Worm (Caenorhabditis elegans) whole organism, L4 larva: ENCODE results near the gene W09D10.5.
A peak's percentile ranks its signal among the peaks of the same experiment; 100 is the strongest.

Experiments used
- T20F7.1 ChIP-seq: fragments of 200-800 bp; sonication (Bioruptor generic); optimal IDR thresholded peaks from 2 replicates; lab custom pipeline; 2018; ENCODE audit warnings: mild to moderate bottlenecking, missing genetic modification characterization, missing compliant biosample characterization
- Y5F2A.4 ChIP-seq: fragments of 200-800 bp; sonication (Bioruptor generic); optimal IDR thresholded peaks from 2 replicates; lab custom pipeline; 2018; ENCODE audit warnings: mild to moderate bottlenecking, missing genetic modification characterization, missing compliant biosample characterization
- aha-1 ChIP-seq: fragments of 150-350 bp; peaks from one replicate; lab custom pipeline; 2014; ENCODE audit warnings: missing biosample characterization, missing genetic modification characterization
- attf-4 ChIP-seq: sonication (generic microtip); optimal IDR thresholded peaks from 3 replicates; lab custom pipeline; 2017; ENCODE audit warnings: missing biosample characterization, missing genetic modification characterization
- ceh-44 ChIP-seq: fragments of 200-800 bp; sonication (Bioruptor generic); IDR thresholded peaks from 2 replicates; pipeline ENCODE4 v1.3.6; 2022; ENCODE audit warnings: missing genetic modification reagents, missing genetic modification characterization, missing compliant biosample characterization
- ceh-82 ChIP-seq: sonication (generic microtip); optimal IDR thresholded peaks from 2 replicates; lab custom pipeline; 2017; ENCODE audit warnings: missing biosample characterization, missing genetic modification characterization
- ces-1 ChIP-seq: fragments of 150-350 bp; sonication (generic microtip); optimal IDR thresholded peaks from 4 replicates; lab custom pipeline; 2014; ENCODE audit warnings: missing biosample characterization, missing genetic modification reagents, missing genetic modification characterization
- ctbp-1 ChIP-seq: fragments of 200-800 bp; sonication (Bioruptor generic); IDR thresholded peaks from 2 replicates; pipeline ENCODE4 v1.3.6; 2022; ENCODE audit warnings: missing genetic modification reagents, missing genetic modification characterization, missing compliant biosample characterization
- dmd-9 ChIP-seq: fragments of 200-800 bp; sonication (Bioruptor generic); IDR thresholded peaks from 2 replicates; pipeline ENCODE4 v1.3.6; 2022; ENCODE audit warnings: missing genetic modification reagents, missing genetic modification characterization, missing compliant biosample characterization
- dpl-1 ChIP-seq: fragments of 150-350 bp; optimal IDR thresholded peaks from 2 replicates; lab custom pipeline; 2014; ENCODE audit warnings: missing biosample characterization, missing genetic modification reagents, missing genetic modification characterization
- egl-43 ChIP-seq: fragments of 200-800 bp; sonication (Bioruptor generic); IDR thresholded peaks from 2 replicates; pipeline ENCODE4 v1.3.6; 2022; ENCODE audit warnings: missing genetic modification reagents, missing genetic modification characterization, missing compliant biosample characterization
- fkh-10 ChIP-seq: fragments of 150-350 bp; optimal IDR thresholded peaks from 2 replicates; lab custom pipeline; 2014; ENCODE audit warnings: missing biosample characterization, missing genetic modification reagents, missing genetic modification characterization
- fos-1 ChIP-seq: fragments of 150-350 bp; optimal IDR thresholded peaks from 2 replicates; lab custom pipeline; 2014; ENCODE audit warnings: missing biosample characterization, missing genetic modification characterization
- hlh-30 ChIP-seq: sonication (generic microtip); optimal IDR thresholded peaks from 2 replicates; lab custom pipeline; 2017; ENCODE audit warnings: antibody characterized with exemption, mild to moderate bottlenecking, missing genetic modification characterization, missing compliant biosample characterization; ENCODE audit not compliant: insufficient read depth
- hmg-1.1 ChIP-seq: fragments of 200-800 bp; sonication (Bioruptor generic); IDR thresholded peaks from 2 replicates; pipeline ENCODE4 v1.3.6; 2022; ENCODE audit warnings: missing genetic modification reagents, missing genetic modification characterization, missing compliant biosample characterization
- lin-1 ChIP-seq: fragments of 200-800 bp; sonication (Bioruptor generic); IDR thresholded peaks from 2 replicates; pipeline ENCODE4 v1.3.6; 2022; ENCODE audit warnings: missing genetic modification reagents, missing genetic modification characterization, missing compliant biosample characterization
- lin-38 ChIP-seq: fragments of 200-800 bp; sonication (Bioruptor generic); IDR thresholded peaks from 2 replicates; pipeline ENCODE4 v1.3.6; 2022; ENCODE audit warnings: missing genetic modification reagents, missing genetic modification characterization, missing compliant biosample characterization
- mdl-1 ChIP-seq, 2 experiments: fragments of 150-350 bp in 1 of 2; sonication (generic microtip) in 1 of 2; optimal IDR thresholded peaks; 2 replicates each; lab custom pipeline; 2014 to 2017; ENCODE audit warnings: missing biosample characterization in 2 of 2, missing genetic modification characterization in 2 of 2
- mep-1 ChIP-seq: fragments of 150-350 bp; sonication (generic microtip); optimal IDR thresholded peaks from 3 replicates; lab custom pipeline; 2014; ENCODE audit warnings: missing biosample characterization, missing genetic modification characterization
- mes-2 ChIP-seq: sonication (generic microtip); optimal IDR thresholded peaks from 2 replicates; lab custom pipeline; 2016; ENCODE audit warnings: missing genotype, mild to moderate bottlenecking, missing genetic modification characterization, missing compliant biosample characterization; ENCODE audit not compliant: poor library complexity, severe bottlenecking
- nhr-102 ChIP-seq: sonication (generic microtip); optimal IDR thresholded peaks from 2 replicates; lab custom pipeline; 2016; ENCODE audit warnings: mild to moderate bottlenecking, missing genetic modification characterization, moderate library complexity, missing compliant biosample characterization
- nhr-111 ChIP-seq: fragments of 200-800 bp; sonication (Bioruptor generic); optimal IDR thresholded peaks from 2 replicates; lab custom pipeline; 2018; ENCODE audit warnings: mild to moderate bottlenecking, missing genetic modification characterization, missing compliant biosample characterization
- nhr-25 ChIP-seq: sonication (generic microtip); optimal IDR thresholded peaks from 2 replicates; lab custom pipeline; 2017; ENCODE audit warnings: missing genetic modification characterization, mild to moderate bottlenecking, missing compliant biosample characterization, antibody characterized with exemption, moderate library complexity, borderline replicate concordance; ENCODE audit not compliant: insufficient read depth
- nhr-28 ChIP-seq: fragments of 150-350 bp; optimal IDR thresholded peaks from 2 replicates; lab custom pipeline; 2014; ENCODE audit warnings: missing biosample characterization, missing genetic modification characterization
- nhr-42 ChIP-seq: fragments of 200-800 bp; sonication (Bioruptor generic); IDR thresholded peaks from 2 replicates; pipeline ENCODE4 v1.3.6; 2022; ENCODE audit warnings: missing genetic modification characterization, missing compliant biosample characterization
- nhr-6 ChIP-seq: fragments of 150-350 bp; optimal IDR thresholded peaks from 2 replicates; lab custom pipeline; 2014; ENCODE audit warnings: missing biosample characterization, missing genetic modification characterization
- rbr-2 ChIP-seq: sonication (generic microtip); optimal IDR thresholded peaks from 2 replicates; lab custom pipeline; 2016; ENCODE audit warnings: missing genotype, missing genetic modification characterization, missing compliant biosample characterization
- snpc-1.2 ChIP-seq: fragments of 200-800 bp; sonication (Bioruptor generic); IDR thresholded peaks from 2 replicates; pipeline ENCODE4 v1.3.6; 2022; ENCODE audit warnings: missing genetic modification reagents, missing genetic modification characterization, missing compliant biosample characterization
- spr-1 ChIP-seq: sonication (generic microtip); optimal IDR thresholded peaks from 2 replicates; lab custom pipeline; 2016; ENCODE audit warnings: mild to moderate bottlenecking, missing genetic modification characterization, missing compliant biosample characterization
- spr-3 ChIP-seq: fragments of 200-800 bp; sonication (Bioruptor generic); optimal IDR thresholded peaks from 2 replicates; lab custom pipeline; 2018; ENCODE audit warnings: mild to moderate bottlenecking, missing genetic modification characterization, missing compliant biosample characterization
- tra-1 ChIP-seq: fragments of 200-800 bp; sonication (Bioruptor generic); IDR thresholded peaks from 2 replicates; pipeline ENCODE4 v1.3.6; 2022; ENCODE audit warnings: missing genetic modification reagents, missing genetic modification characterization, missing compliant biosample characterization
- unc-130 ChIP-seq: sonication (generic microtip); optimal IDR thresholded peaks from 2 replicates; lab custom pipeline; 2016; ENCODE audit warnings: missing genetic modification reagents, missing genetic modification characterization, missing compliant biosample characterization
- unc-62 ChIP-seq, 3 experiments: fragments of 150-350 bp in 1 of 3; sonication (generic microtip); optimal IDR thresholded peaks in 2 of 3; peaks in 1 of 3; 1 replicate in 1 of 3; 2 replicates in 2 of 3; lab custom pipeline; 2014 to 2017; ENCODE audit warnings: missing biosample characterization in 3 of 3, missing genetic modification characterization in 3 of 3, missing genetic modification reagents in 3 of 3, missing genotype in 1 of 3
- vab-7 ChIP-seq: fragments of 200-800 bp; sonication (Bioruptor generic); IDR thresholded peaks from 2 replicates; pipeline ENCODE4 v1.3.6; 2022; ENCODE audit warnings: missing genetic modification reagents, missing genetic modification characterization, missing compliant biosample characterization
- zag-1 ChIP-seq: fragments of 150-350 bp; optimal IDR thresholded peaks from 2 replicates; lab custom pipeline; 2014; ENCODE audit warnings: missing biosample characterization, missing genetic modification characterization
- zfp-3 ChIP-seq: fragments of 200-800 bp; sonication (Bioruptor generic); conservative IDR thresholded peaks from 2 replicates; pipeline ENCODE4 v1.3.6; 2022; ENCODE audit warnings: missing genetic modification reagents, missing genetic modification characterization, missing compliant biosample characterization
- zip-11 ChIP-seq: fragments of 200-800 bp; sonication (Bioruptor generic); IDR thresholded peaks from 2 replicates; pipeline ENCODE4 v1.3.6; 2022; ENCODE audit warnings: missing genetic modification characterization, missing compliant biosample characterization
- ztf-11 ChIP-seq: fragments of 150-350 bp; optimal IDR thresholded peaks from 2 replicates; lab custom pipeline; 2014; ENCODE audit warnings: missing biosample characterization, missing genetic modification characterization
- ztf-7 ChIP-seq: fragments of 150-350 bp; optimal IDR thresholded peaks from 2 replicates; lab custom pipeline; 2014; ENCODE audit warnings: missing biosample characterization, missing genetic modification characterization

Gene W09D10.5

DNA sequence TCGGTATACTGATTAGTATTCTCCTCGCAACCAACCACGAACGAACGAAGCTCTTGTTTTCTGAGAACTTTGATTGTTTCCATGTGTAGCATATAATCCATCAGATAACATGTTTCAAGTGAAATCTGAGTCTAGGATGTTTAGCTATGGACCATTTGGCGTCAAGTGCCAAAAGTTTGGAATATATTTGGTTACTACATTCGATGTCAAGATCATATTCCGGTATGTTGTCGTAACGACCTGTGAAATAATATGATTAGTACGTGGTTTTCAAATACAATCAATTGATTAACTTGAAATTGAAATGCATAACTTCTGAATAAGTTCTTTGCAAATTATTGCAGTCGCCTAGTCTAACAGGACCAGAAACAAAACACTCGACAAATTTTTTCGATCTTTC, 20.3 kb downstream of the W09D10.5 start, which contains the start of gene Y39A1A.17 (continued):
- TF ChIP-seq fkh-10 (GFP tag; lab: Kevin White, UChicago) (no peak), unc-130 (GFP tag; lab: Kevin White, UChicago) (no peak), tra-1 (no peak), spr-1 (tag; lab: Kevin White, UChicago) (no peak)

DNA sequence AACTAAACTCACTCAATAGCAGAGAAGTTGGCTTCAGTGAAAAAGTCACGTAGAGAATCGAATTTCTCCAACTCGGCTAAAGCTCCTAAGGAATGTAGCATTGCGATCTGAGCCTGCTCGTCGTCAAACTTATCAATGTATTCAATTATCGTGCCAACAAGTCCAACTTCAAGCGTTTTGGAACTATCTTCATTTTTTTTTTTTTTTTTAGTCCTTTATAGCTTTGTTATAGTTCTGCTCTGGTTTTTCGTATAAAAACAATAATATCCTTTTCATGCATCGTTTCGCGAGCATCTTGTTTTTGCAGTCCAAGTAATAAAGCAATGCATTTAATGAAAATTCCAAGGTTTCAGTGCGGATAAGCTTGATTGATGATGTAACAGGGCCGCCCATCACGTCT, 22.3 kb downstream of the W09D10.5 start, which contains the start of gene Y39A1A.31:
Y39A1A.31 (minus strand) TSS at position 101 of the 400 bp plus-strand sequence.
- TF ChIP-seq dpl-1 (GFP tag; lab: Kevin White, UChicago) = no peak
- TF ChIP-seq aha-1 (tag; lab: Kevin White, UChicago) = peak; percentile 64
- TF ChIP-seq, all 104 proteins: peak for 1

DNA sequence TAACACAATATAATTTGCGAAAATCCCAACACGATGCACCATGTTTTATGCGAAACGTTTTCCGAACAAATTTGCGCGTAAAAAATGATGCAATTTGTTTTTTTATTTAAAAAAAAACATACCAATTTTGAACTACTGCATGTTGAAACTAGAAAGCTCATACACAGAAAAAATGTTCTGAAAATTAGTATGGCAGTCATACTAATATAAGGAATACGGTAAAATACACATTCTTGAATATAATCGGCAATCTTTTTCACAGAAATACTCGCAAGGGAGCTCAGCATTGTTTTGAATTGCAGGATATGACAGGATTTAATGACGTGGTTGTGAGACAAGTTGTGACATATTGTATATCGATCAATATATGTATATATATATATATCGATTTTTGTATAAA, 32.4 kb downstream of the W09D10.5 start, which contains the start of gene Y39A1A.16:
Y39A1A.16 (plus strand) TSS at position 301 of the 400 bp plus-strand sequence.
- TF ChIP-seq dpl-1 (GFP tag; lab: Kevin White, UChicago) (no peak), nhr-102 (tag; lab: Kevin White, UChicago) (no peak), mes-2 (tag; lab: Kevin White, UChicago) (no peak), ces-1 (GFP tag; lab: Kevin White, UChicago) (no peak), fos-1 (tag; lab: Kevin White, UChicago) (no peak), vab-7 (no peak), attf-4 (tag; lab: Kevin White, UChicago) (no peak), ztf-11 (tag; lab: Kevin White, UChicago) (no peak), ctbp-1 (GFP tag; lab: Robert Waterston, UW) (no peak), zag-1 (tag; lab: Kevin White, UChicago) (no peak), zip-11 (GFP tag; lab: Robert Waterston, UW) (no peak), fkh-10 (GFP tag; lab: Kevin White, UChicago) (no peak), zfp-3 (GFP tag; lab: Robert Waterston, UW) (no peak)

DNA sequence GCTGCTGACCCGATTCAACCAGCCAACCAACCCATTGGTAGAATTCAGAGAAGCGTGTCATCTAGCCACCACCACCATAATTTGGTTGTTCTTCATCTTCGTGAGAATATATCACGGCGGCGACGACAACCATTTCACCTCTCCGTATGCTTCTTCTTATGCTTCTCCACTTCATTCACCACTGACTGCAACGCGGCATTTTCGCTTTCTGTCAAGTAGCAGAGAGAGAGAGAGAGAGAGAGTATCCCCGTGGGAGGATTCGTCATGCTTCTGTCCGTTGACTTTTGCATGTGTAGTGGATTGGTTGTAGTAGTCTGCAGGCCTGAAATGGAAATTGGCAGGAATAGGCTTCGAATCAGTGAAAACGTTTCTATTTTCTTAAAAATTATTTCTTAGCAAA, 39.4 kb downstream of the W09D10.5 start:
- TF ChIP-seq ceh-82 (tag; lab: Kevin White, UChicago) (no peak), unc-62 (GFP tag; optimal IDR thresholded peaks at IDR 0.05 in 1 of 2; lab: Kevin White, UChicago) (peak in 1 of 2 experiments; percentile 40), unc-62 (tag; optimal IDR thresholded peaks at IDR 0.05; lab: Kevin White, UChicago) (no peak), aha-1 (tag; lab: Kevin White, UChicago) (peak; percentile 24), hlh-30 (tag; lab: Kevin White, UChicago) (peak; percentile 5), ztf-11 (tag; lab: Kevin White, UChicago) (no peak)

DNA sequence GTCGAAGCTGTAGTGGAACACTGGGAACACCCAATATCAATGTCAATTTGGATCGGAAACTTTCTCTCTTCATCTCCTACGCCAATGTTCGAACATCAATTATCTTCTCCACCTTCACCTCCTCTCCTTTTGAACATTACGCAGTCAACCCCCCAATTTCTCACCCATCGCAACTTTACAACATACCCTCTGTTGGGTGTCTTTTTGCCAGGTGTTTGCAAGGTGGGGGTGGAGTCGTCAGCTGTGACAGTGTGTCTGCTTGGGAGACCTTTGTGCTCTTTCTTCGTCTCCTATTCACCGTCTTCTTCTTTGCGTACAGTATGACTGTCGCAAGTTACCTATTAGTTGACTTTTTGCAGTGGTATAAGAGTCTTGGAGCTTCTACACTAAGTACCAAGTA, 44.7 kb downstream of the W09D10.5 start:
- no peak for TF ChIP-seq T20F7.1 (GFP tag; lab: Kevin White, UChicago)
- 0 out of 2 replicates have a peak, but pooled peaks have one; percentile 28 for TF ChIP-seq snpc-1.2 (GFP tag; lab: Robert Waterston, UW)
- no peak for TF ChIP-seq hlh-30 (tag; lab: Kevin White, UChicago)
- 0 out of 2 replicates have a peak, but pooled peaks have one; percentile 8 for TF ChIP-seq hmg-1.1 (GFP tag; lab: Robert Waterston, UW)
- peak in 1 of 2 experiments; percentile 26 for TF ChIP-seq unc-62 (GFP tag; optimal IDR thresholded peaks at IDR 0.05 in 1 of 2; lab: Kevin White, UChicago)
- no peak for TF ChIP-seq unc-62 (tag; optimal IDR thresholded peaks at IDR 0.05; lab: Kevin White, UChicago)
- TF ChIP-seq rbr-2 (tag; lab: Kevin White, UChicago) = no peak
- TF ChIP-seq dmd-9 = no peak
- no peak for TF ChIP-seq ces-1 (GFP tag; lab: Kevin White, UChicago)
- TF ChIP-seq ztf-7 (tag; lab: Kevin White, UChicago) = no peak

DNA sequence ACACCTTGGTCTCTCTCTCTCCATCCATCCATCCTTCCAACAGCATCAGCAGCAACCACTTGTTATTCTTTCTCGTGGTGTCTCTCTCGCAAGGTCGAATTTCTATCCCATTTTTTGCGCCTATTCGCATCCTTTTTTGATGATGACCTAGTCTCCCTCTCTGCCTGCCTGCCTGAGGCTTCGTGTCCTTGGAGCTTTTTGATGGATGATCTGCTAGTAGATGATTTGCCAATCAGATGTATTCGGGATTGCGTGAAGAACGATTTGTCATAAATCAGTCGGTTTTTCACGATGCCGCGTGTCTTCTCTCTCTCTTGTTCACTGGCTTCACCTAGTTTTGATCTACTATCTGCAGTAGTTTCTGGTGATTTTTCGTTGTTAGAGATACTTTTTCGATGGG, 50.0 kb downstream of the W09D10.5 start:
- TF ChIP-seq vab-7 (no peak; the same call in 1 of the 2 replicates), Y5F2A.4 (GFP tag; lab: Kevin White, UChicago) (no peak), egl-43 (no peak), lin-1 (GFP tag; lab: Robert Waterston, UW) (no peak), nhr-111 (GFP tag; lab: Kevin White, UChicago) (no peak), hlh-30 (tag; lab: Kevin White, UChicago) (peak; percentile 26), mep-1 (tag; lab: Kevin White, UChicago) (no peak), ceh-44 (GFP tag; lab: Robert Waterston, UW) (no peak), nhr-28 (peak; percentile 44), nhr-6 (tag; lab: Kevin White, UChicago) (no peak), unc-62 (GFP tag; optimal IDR thresholded peaks at IDR 0.05 in 1 of 2; lab: Kevin White, UChicago) (peak in 1 of 2 experiments; percentile 66), unc-62 (tag; optimal IDR thresholded peaks at IDR 0.05; lab: Kevin White, UChicago) (no peak), nhr-42 (GFP tag; lab: Robert Waterston, UW) (no peak), mdl-1 (tag; optimal IDR thresholded peaks at IDR 0.05; lab: Kevin White, UChicago) (peak in 1 of 2 experiments; percentile 43), lin-38 (GFP tag; lab: Robert Waterston, UW) (no peak), spr-3 (GFP tag; lab: Kevin White, UChicago) (no peak), nhr-25 (tag; lab: Kevin White, UChicago) (peak; percentile 41)
